Fruit fly (Drosophila melanogaster) whole organism, prepupa: ENCODE results near the gene CG17377.

Experiments used
- Blimp-1 ChIP-seq: fragments of 200-800 bp; sonication (Bioruptor generic); optimal IDR thresholded peaks from 3 replicates; lab custom pipeline; 2017; ENCODE audit warnings: missing biosample characterization, missing genetic modification characterization, mild to moderate bottlenecking, moderate library complexity, missing genetic modification reagents
- CG10631 ChIP-seq: fragments of 200-800 bp; sonication (Bioruptor generic); optimal IDR thresholded peaks from 2 replicates; lab custom pipeline; 2016; ENCODE audit warnings: missing biosample characterization, missing genetic modification characterization
- CG10669 ChIP-seq: fragments of 200-800 bp; sonication (Bioruptor generic); optimal IDR thresholded peaks from 3 replicates; lab custom pipeline; 2018; ENCODE audit warnings: missing biosample characterization, mild to moderate bottlenecking, missing genetic modification characterization, moderate library complexity
- CG11294 ChIP-seq: fragments of 200-800 bp; sonication (Bioruptor generic); IDR thresholded peaks from 2 replicates; pipeline ENCODE4 v1.3.6; 2022; ENCODE audit warnings: missing biosample characterization, missing genetic modification characterization
- CG15336 ChIP-seq: fragments of 200-800 bp; sonication (Bioruptor generic); IDR thresholded peaks from 2 replicates; pipeline ENCODE4 v1.3.6; 2022; ENCODE audit warnings: missing biosample characterization, missing genetic modification characterization
- CG1621 ChIP-seq: fragments of 200-800 bp; sonication (Bioruptor generic); optimal IDR thresholded peaks from 3 replicates; lab custom pipeline; 2018; ENCODE audit warnings: missing biosample characterization, mild to moderate bottlenecking, missing genetic modification characterization
- CG16779 ChIP-seq: fragments of 200-800 bp; sonication (Bioruptor generic); optimal IDR thresholded peaks from 3 replicates; lab custom pipeline; 2017; ENCODE audit warnings: missing biosample characterization, mild to moderate bottlenecking, missing genetic modification characterization
- CG3032 ChIP-seq: fragments of 200-800 bp; optimal IDR thresholded peaks from 2 replicates; lab custom pipeline; 2019; ENCODE audit warnings: missing biosample characterization, mild to moderate bottlenecking, missing genetic modification characterization, moderate library complexity
- CG31627 ChIP-seq: fragments of 200-800 bp; sonication (Bioruptor generic); optimal IDR thresholded peaks from 3 replicates; lab custom pipeline; 2016; ENCODE audit warnings: missing biosample characterization, missing genetic modification characterization
- CG34406 ChIP-seq: fragments of 200-800 bp; sonication (Bioruptor generic); optimal IDR thresholded peaks from 3 replicates; lab custom pipeline; 2016; ENCODE audit warnings: missing biosample characterization, missing genetic modification characterization
- CG3919 ChIP-seq: fragments of 200-800 bp; sonication (Bioruptor generic); optimal IDR thresholded peaks from 3 replicates; lab custom pipeline; 2016; ENCODE audit warnings: missing biosample characterization, missing genetic modification characterization
- CG6163 ChIP-seq: fragments of 200-800 bp; sonication (Bioruptor generic); IDR thresholded peaks from 3 replicates; pipeline ENCODE4 v1.3.6; 2022; ENCODE audit warnings: missing biosample characterization, missing genetic modification characterization
- CG6276 ChIP-seq: fragments of 200-800 bp; sonication (Bioruptor generic); optimal IDR thresholded peaks from 2 replicates; lab custom pipeline; 2017; ENCODE audit warnings: missing biosample characterization, mild to moderate bottlenecking, missing genetic modification characterization
- CG6792 ChIP-seq: fragments of 200-800 bp; sonication (Bioruptor generic); optimal IDR thresholded peaks from 3 replicates; lab custom pipeline; 2016; ENCODE audit warnings: missing biosample characterization, missing genetic modification characterization
- CG6808 ChIP-seq: fragments of 200-800 bp; sonication (Bioruptor generic); optimal IDR thresholded peaks from 3 replicates; lab custom pipeline; 2017; ENCODE audit warnings: missing biosample characterization, missing genetic modification characterization, mild to moderate bottlenecking, moderate library complexity, missing genetic modification reagents
- CG7368 ChIP-seq: fragments of 200-800 bp; sonication (Bioruptor generic); optimal IDR thresholded peaks from 3 replicates; lab custom pipeline; 2016; ENCODE audit warnings: missing biosample characterization, missing genetic modification characterization
- CG8119 ChIP-seq: fragments of 200-800 bp; sonication (Bioruptor generic); IDR thresholded peaks from 3 replicates; pipeline ENCODE4 v1.3.6; 2022; ENCODE audit warnings: missing biosample characterization, missing genetic modification characterization
- CG8319 ChIP-seq: fragments of 200-800 bp; sonication (Bioruptor generic); optimal IDR thresholded peaks from 3 replicates; lab custom pipeline; 2016; ENCODE audit warnings: missing biosample characterization, missing genetic modification characterization
- CG8632 ChIP-seq: fragments of 200-800 bp; sonication (Bioruptor generic); optimal IDR thresholded peaks from 3 replicates; lab custom pipeline; 2016; ENCODE audit warnings: missing biosample characterization, missing genetic modification characterization
- Eip75B ChIP-seq: fragments of 200-800 bp; sonication (Bioruptor generic); optimal IDR thresholded peaks from 3 replicates; lab custom pipeline; 2016; ENCODE audit warnings: missing biosample characterization, missing genetic modification characterization
- Eip78C ChIP-seq: fragments of 200-800 bp; sonication (Bioruptor generic); peaks from one replicate; lab custom pipeline; 2016; ENCODE audit warnings: missing biosample characterization, missing genetic modification characterization
- Eip93F ChIP-seq: fragments of 200-800 bp; sonication (Bioruptor generic); optimal IDR thresholded peaks from 2 replicates; lab custom pipeline; 2016; ENCODE audit warnings: missing biosample characterization, mild to moderate bottlenecking, missing genetic modification characterization
- Ets21C ChIP-seq: fragments of 200-800 bp; sonication (Bioruptor generic); optimal IDR thresholded peaks from 3 replicates; lab custom pipeline; 2016; ENCODE audit warnings: missing biosample characterization, missing genetic modification characterization
- Gug ChIP-seq: fragments of 200-800 bp; sonication (Bioruptor generic); IDR thresholded peaks from 2 replicates; pipeline ENCODE4 v1.3.6; 2022; ENCODE audit warnings: missing biosample characterization, missing genetic modification characterization
- Hr38 ChIP-seq: sonication (Bioruptor generic); optimal IDR thresholded peaks from 2 replicates; lab custom pipeline; 2016; ENCODE audit warnings: missing biosample characterization, missing genetic modification characterization
- Hr39 ChIP-seq: fragments of 200-800 bp; sonication (Bioruptor generic); optimal IDR thresholded peaks from 2 replicates; lab custom pipeline; 2016; ENCODE audit warnings: missing biosample characterization, missing genetic modification characterization
- Lpt ChIP-seq: fragments of 200-800 bp; sonication (Bioruptor generic); optimal IDR thresholded peaks from 3 replicates; lab custom pipeline; 2016; ENCODE audit warnings: missing biosample characterization, missing genetic modification characterization
- Met ChIP-seq: fragments of 200-800 bp; sonication (Bioruptor generic); optimal IDR thresholded peaks from 3 replicates; lab custom pipeline; 2016; ENCODE audit warnings: missing biosample characterization, missing genetic modification characterization
- OdsH ChIP-seq: fragments of 200-800 bp; sonication (Bioruptor generic); optimal IDR thresholded peaks from 3 replicates; lab custom pipeline; 2016; ENCODE audit warnings: missing biosample characterization, missing genetic modification characterization
- Sox15 ChIP-seq: fragments of 200-800 bp; sonication (Bioruptor generic); optimal IDR thresholded peaks from 3 replicates; lab custom pipeline; 2016; ENCODE audit warnings: missing biosample characterization, missing genetic modification characterization
- achi ChIP-seq: fragments of 200-800 bp; sonication (Bioruptor generic); optimal IDR thresholded peaks from 3 replicates; lab custom pipeline; 2016; ENCODE audit warnings: missing biosample characterization, missing genetic modification characterization
- acj6 ChIP-seq: fragments of 200-800 bp; sonication (Bioruptor generic); optimal IDR thresholded peaks from 3 replicates; lab custom pipeline; 2016; ENCODE audit warnings: missing biosample characterization, missing genetic modification characterization
- dsx ChIP-seq: fragments of 200-800 bp; optimal IDR thresholded peaks from 3 replicates; lab custom pipeline; 2019; ENCODE audit warnings: missing biosample characterization, mild to moderate bottlenecking, missing genetic modification characterization, moderate library complexity; ENCODE audit not compliant: poor library complexity, severe bottlenecking
- eg ChIP-seq: fragments of 200-800 bp; sonication (Bioruptor generic); IDR thresholded peaks from 3 replicates; pipeline ENCODE4 v1.3.6; 2022; ENCODE audit warnings: missing biosample characterization, missing genetic modification characterization
- esn ChIP-seq: fragments of 200-800 bp; sonication (Bioruptor generic); optimal IDR thresholded peaks from 2 replicates; lab custom pipeline; 2016; ENCODE audit warnings: missing biosample characterization, mild to moderate bottlenecking, missing genetic modification characterization, moderate library complexity
- fd59A ChIP-seq: fragments of 200-800 bp; sonication (Bioruptor generic); optimal IDR thresholded peaks from 2 replicates; lab custom pipeline; 2017; ENCODE audit warnings: missing biosample characterization, mild to moderate bottlenecking, missing genetic modification characterization, missing genetic modification reagents
- fd85E ChIP-seq: fragments of 200-800 bp; sonication (Bioruptor generic); optimal IDR thresholded peaks from 3 replicates; lab custom pipeline; 2016; ENCODE audit warnings: missing biosample characterization, missing genetic modification characterization
- fkh ChIP-seq: fragments of 200-800 bp; sonication (Bioruptor generic); optimal IDR thresholded peaks from 3 replicates; lab custom pipeline; 2017; ENCODE audit warnings: missing biosample characterization, mild to moderate bottlenecking, missing genetic modification characterization, moderate library complexity
- lz ChIP-seq: fragments of 200-800 bp; sonication (Bioruptor generic); optimal IDR thresholded peaks from 3 replicates; lab custom pipeline; 2016; ENCODE audit warnings: missing biosample characterization, missing genetic modification characterization
- net ChIP-seq: fragments of 200-800 bp; sonication (Bioruptor generic); optimal IDR thresholded peaks from 3 replicates; lab custom pipeline; 2016; ENCODE audit warnings: missing biosample characterization, missing genetic modification characterization
- spab ChIP-seq: fragments of 200-800 bp; sonication (Bioruptor generic); optimal IDR thresholded peaks from 2 replicates; lab custom pipeline; 2017; ENCODE audit warnings: missing biosample characterization, mild to moderate bottlenecking, missing genetic modification characterization, missing genetic modification reagents
- ss ChIP-seq, 2 experiments: fragments of 200-800 bp; sonication (Bioruptor generic); optimal IDR thresholded peaks; 2 replicates in 1 of 2; 3 replicates in 1 of 2; lab custom pipeline; 2017 to 2018; ENCODE audit warnings: mild to moderate bottlenecking in 2 of 2, missing biosample characterization in 2 of 2, missing genetic modification characterization in 2 of 2, moderate library complexity in 1 of 2
- svp ChIP-seq: fragments of 200-800 bp; sonication (Bioruptor generic); peaks from one replicate; lab custom pipeline; 2016; ENCODE audit warnings: missing biosample characterization, missing genetic modification characterization
- topi ChIP-seq: fragments of 200-800 bp; sonication (Bioruptor generic); optimal IDR thresholded peaks from 3 replicates; lab custom pipeline; 2016; ENCODE audit warnings: missing biosample characterization, missing genetic modification characterization
- vri ChIP-seq: fragments of 200-800 bp; sonication (Bioruptor generic); optimal IDR thresholded peaks from 3 replicates; lab custom pipeline; 2016; ENCODE audit warnings: missing biosample characterization, mild to moderate bottlenecking, missing genetic modification characterization

The CG17377 gene

DNA sequence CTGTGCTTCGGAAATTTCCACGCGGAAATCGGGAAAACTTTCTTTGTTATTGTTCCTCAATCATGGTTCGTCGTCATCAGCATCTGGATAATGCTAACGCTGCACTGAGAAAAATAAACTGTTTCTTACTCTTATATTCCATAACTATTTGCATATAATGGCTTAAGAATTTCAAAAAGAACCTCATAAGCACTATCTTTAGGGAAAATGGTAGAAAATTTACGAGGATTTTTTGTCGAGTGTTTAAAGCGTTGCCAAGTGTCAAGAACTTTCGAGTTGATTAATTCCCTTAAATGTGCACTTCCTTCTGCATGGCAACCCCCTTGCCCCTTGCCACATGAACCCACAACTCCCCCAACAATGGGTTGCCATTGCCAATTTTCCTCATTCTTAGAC, 14.7 kb downstream of the CG17377 start (continued):
- TF ChIP-seq Met (peak; percentile 18), fd59A (GFP tag; lab: Kevin White, UChicago) (peak; percentile 5), Gug (GFP tag; lab: Robert Waterston, UW) (peak; percentile 38), Lpt (GFP tag; lab: Kevin White, UChicago) (no peak), achi (GFP tag; lab: Kevin White, UChicago) (peak; percentile 76), CG3032 (tag; lab: Kevin White, UChicago) (peak; percentile 51), topi (GFP tag; lab: Kevin White, UChicago) (peak; percentile 53), svp (GFP tag; lab: Kevin White, UChicago) (peak; percentile 85), ss (GFP tag; optimal IDR thresholded peaks at IDR 0.05; lab: Kevin White, UChicago) (no peak), Ets21C (GFP tag; lab: Kevin White, UChicago) (peak; percentile 12), eg (GFP tag; lab: Robert Waterston, UW) (peak; percentile 67; the same call in 2 of the 3 replicates), CG8119 (peak; percentile 72), esn (no peak), Hr38 (GFP tag; lab: Kevin White, UChicago) (no peak), Eip78C (GFP tag; lab: Kevin White, UChicago) (peak; percentile 75), CG16779 (no peak), acj6 (peak; percentile 52), CG8632 (GFP tag; lab: Kevin White, UChicago) (peak; percentile 51), CG7368 (GFP tag; lab: Kevin White, UChicago) (peak; percentile 46), CG31627 (GFP tag; lab: Kevin White, UChicago) (peak; percentile 57), CG34406 (GFP tag; lab: Kevin White, UChicago) (peak; percentile 34), CG10669 (GFP tag; lab: Kevin White, UChicago) (peak; percentile 57)

DNA sequence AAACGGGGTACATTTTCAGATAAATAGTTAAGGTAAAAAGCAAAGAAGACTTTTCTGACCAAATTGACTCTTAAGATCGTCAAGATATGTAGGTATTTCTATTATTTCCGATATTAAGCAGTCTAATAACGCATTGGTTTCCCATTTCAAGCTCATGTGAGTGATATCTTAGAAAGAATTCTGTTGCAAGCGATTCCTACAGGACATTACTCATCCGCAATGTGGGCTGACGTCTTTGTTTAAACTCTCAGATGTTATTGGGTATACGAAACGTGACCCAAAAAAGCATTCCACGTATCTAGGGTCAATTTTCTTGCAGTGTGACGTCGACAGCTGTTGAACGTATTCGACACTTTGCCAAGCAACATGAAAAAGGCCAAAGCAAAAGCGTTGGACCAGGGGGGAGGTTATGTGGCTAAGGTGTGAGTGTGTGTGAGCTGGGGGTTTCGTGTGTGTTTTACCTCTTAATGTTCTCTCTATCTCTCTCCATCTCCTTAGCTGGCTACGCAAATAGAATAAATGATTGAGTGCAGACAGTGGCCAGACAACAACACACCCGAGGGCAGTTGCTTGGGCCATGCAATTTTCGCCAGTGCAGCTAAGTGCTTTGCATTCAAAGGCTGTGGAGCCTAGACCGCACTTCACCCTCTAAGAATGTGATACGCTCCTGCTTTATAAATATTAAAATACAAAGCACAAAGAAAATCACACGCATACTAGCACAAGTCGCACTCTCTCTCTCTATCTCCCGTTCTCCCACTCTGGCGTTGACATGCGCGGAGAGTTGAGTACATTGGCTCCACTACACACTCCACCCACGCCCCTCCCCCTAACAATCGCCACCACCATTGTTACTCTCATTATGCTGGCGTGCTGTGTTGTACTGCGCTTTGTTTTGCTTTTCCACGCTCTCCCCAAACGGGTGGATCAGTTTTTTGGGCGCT, 15.3 kb downstream of the CG17377 start:
- TF ChIP-seq CG1621 (tag; lab: Kevin White, UChicago) (peak; percentile 80), dsx (GFP tag; lab: Kevin White, UChicago) (peak; percentile 85), CG6276 (GFP tag; lab: Kevin White, UChicago) (peak; percentile 94), CG31627 (GFP tag; lab: Kevin White, UChicago) (peak; percentile 96), CG11294 (peak; percentile 84), CG6808 (GFP tag; lab: Kevin White, UChicago) (peak; percentile 96), CG10631 (peak; percentile 94), CG6163 (GFP tag; lab: Robert Waterston, UW) (peak; percentile 91), Eip78C (GFP tag; lab: Kevin White, UChicago) (peak; percentile 99), Sox15 (GFP tag; lab: Kevin White, UChicago) (peak; percentile 95), CG8119 (peak; percentile 93), spab (peak; percentile 94), Hr39 (peak; percentile 96), CG8632 (GFP tag; lab: Kevin White, UChicago) (peak; percentile 94), acj6 (peak; percentile 94), CG6792 (GFP tag; lab: Kevin White, UChicago) (peak; percentile 94), net (peak; percentile 95), CG7368 (GFP tag; lab: Kevin White, UChicago) (peak; percentile 88), Ets21C (GFP tag; lab: Kevin White, UChicago) (peak; percentile 94), vri (GFP tag; lab: Kevin White, UChicago) (peak; percentile 72), svp (GFP tag; lab: Kevin White, UChicago) (peak; percentile 99), Hr38 (GFP tag; lab: Kevin White, UChicago) (no peak), Blimp-1 (GFP tag; lab: Kevin White, UChicago) (peak; percentile 82), fd85E (GFP tag; lab: Kevin White, UChicago) (peak; percentile 67), lz (peak; percentile 96), OdsH (peak; percentile 96), Eip75B (GFP tag; lab: Kevin White, UChicago) (peak; percentile 96), esn (peak; percentile 97), ss (GFP tag; optimal IDR thresholded peaks at IDR 0.05; lab: Kevin White, UChicago) (peak; percentile 82 to 87), Gug (GFP tag; lab: Robert Waterston, UW) (peak; percentile 82), CG3919 (GFP tag; lab: Kevin White, UChicago) (peak; percentile 94), Lpt (GFP tag; lab: Kevin White, UChicago) (peak; percentile 89), Eip93F (GFP tag; lab: Kevin White, UChicago) (peak; percentile 79), CG8319 (peak; percentile 90), fkh (GFP tag; lab: Kevin White, UChicago) (peak; percentile 99), CG15336 (GFP tag; lab: Robert Waterston, UW) (peak; percentile 87), eg (GFP tag; lab: Robert Waterston, UW) (peak; percentile 89), CG3032 (tag; lab: Kevin White, UChicago) (peak; percentile 93), CG16779 (peak; percentile 91)
